Worm (Caenorhabditis elegans): ENCODE measurements around the gene nac-3.
A peak's percentile ranks its signal among the peaks of the same experiment; 100 is the strongest.

Gene nac-3

DNA sequence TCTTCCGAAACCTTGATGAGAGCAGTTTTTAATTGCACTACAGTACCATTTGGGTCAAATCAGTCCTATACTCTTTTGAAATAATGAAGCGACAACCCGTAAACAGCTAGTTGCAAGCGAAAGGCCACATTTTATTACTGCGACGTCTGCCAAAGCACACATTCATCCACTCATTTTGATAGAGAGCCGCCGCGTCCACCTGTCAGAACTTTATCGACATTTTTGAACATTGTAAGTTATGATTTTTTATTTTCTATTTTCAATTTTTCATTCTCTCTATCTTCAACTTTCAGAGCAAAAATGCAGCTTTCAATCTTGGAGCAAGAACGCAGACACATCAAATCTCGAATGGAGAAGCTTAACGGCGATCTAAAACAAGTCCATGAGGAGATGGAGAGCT lies 11.9 kb upstream of the nac-3 start, which contains the start of gene K08E5.6 (continued):
- no peak for TF ChIP-seq ceh-24 (tag; optimal IDR thresholded peaks at IDR 0.05)

DNA sequence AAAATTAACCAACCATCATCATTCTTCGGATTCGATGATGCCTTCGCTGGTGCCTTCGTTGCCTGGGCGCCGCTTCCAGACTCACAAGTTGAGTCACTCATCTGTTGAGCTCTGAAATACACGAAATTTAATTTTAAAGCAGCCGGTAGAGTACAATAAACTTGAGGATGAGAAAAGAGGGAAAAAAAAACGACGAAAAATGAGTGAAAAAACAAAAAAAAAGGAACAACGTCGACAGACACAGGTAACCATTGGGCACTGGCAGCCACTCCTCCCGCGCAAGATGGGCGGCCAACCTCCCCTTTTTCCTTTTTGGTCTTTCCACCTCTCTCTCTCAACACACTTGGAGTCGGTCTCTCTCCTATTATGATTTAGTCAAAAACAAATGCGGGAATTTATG lies 5.9 kb upstream of the nac-3 start, which contains the start of gene K08E5.1:
Gene K08E5.1, minus strand, starts transcription at position 101 of the 400 bp plus-strand sequence.
- TF ChIP-seq hlh-8 (tag; optimal IDR thresholded peaks at IDR 0.05), result no peak

DNA sequence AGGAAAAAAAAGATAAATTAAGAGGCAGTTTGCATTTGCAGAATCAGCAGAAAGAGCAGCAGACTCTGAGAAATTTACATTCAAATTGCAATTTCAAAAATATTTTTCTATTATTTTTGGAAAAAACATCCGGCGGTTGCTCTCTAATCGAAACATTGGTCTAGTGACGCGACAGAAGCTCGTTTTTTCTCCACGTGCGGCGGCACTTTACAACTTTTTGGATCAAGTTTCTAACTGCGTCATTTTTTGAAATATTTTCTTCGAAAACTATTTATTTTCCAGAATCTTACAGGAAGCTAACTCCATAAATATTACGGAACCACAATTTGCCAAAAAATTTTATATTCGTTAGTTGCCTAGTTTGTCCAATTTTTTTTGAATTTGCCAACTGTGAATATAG lies 2.7 kb upstream of the nac-3 start:
- no peak for TF ChIP-seq K09A11.1 (tag; optimal IDR thresholded peaks at IDR 0.05; ENCODE audit: insufficient read depth)
- TF ChIP-seq fkh-10 (GFP tag; optimal IDR thresholded peaks at IDR 0.05), result no peak
- TF ChIP-seq lim-6 (tag; optimal IDR thresholded peaks at IDR 0.05), result no peak
- TF ChIP-seq F13H6.1 (tag; optimal IDR thresholded peaks at IDR 0.05), result no peak
- TF ChIP-seq fkh-6 (tag; optimal IDR thresholded peaks at IDR 0.05), result no peak
- no peak for TF ChIP-seq ahr-1 (tag; optimal IDR thresholded peaks at IDR 0.05)
- TF ChIP-seq nhr-11 (tag; optimal IDR thresholded peaks at IDR 0.05), result no peak
- TF ChIP-seq ceh-18 (tag; optimal IDR thresholded peaks at IDR 0.05), result no peak
- TF ChIP-seq elt-4 (tag; optimal IDR thresholded peaks at IDR 0.05), result no peak
- no peak for TF ChIP-seq pax-1 (tag; optimal IDR thresholded peaks at IDR 0.05)
- TF ChIP-seq ceh-6 (GFP tag; optimal IDR thresholded peaks at IDR 0.05), result no peak
- no peak for TF ChIP-seq ceh-22 (tag; optimal IDR thresholded peaks at IDR 0.05)

DNA sequence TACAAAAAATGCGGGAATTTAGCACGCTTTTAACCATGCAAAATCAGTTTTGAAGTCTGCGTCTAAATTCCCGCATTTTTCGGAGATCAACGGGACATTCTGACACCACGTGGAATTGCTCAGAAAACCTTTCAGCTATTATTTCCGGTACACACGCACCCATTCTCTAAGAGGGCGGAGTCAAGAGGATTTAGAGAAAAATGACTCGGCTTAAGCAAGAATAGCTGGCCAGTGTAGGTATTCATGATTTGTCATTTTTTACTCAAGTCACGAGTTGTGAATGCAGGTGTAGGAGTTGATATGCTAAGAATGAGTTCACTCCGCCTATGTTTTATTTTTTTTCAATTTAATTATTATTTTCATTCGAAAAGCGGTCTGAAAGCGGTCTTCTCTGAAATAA lies 1.9 kb upstream of the nac-3 start:
- TF ChIP-seq ceh-9 (tag; optimal IDR thresholded peaks at IDR 0.05) (no peak), npax-4 (tag; optimal IDR thresholded peaks at IDR 0.05) (no peak), elt-2 (tag; optimal IDR thresholded peaks at IDR 0.05) (no peak), lin-11 (tag; optimal IDR thresholded peaks at IDR 0.05) (no peak), C08G9.2 (tag; optimal IDR thresholded peaks at IDR 0.05) (no peak), nhr-232 (tag; optimal IDR thresholded peaks at IDR 0.05) (no peak), ceh-6 (GFP tag; optimal IDR thresholded peaks at IDR 0.05) (no peak), hlh-30 (tag; optimal IDR thresholded peaks at IDR 0.05; ENCODE audit: insufficient read depth) (no peak)

DNA sequence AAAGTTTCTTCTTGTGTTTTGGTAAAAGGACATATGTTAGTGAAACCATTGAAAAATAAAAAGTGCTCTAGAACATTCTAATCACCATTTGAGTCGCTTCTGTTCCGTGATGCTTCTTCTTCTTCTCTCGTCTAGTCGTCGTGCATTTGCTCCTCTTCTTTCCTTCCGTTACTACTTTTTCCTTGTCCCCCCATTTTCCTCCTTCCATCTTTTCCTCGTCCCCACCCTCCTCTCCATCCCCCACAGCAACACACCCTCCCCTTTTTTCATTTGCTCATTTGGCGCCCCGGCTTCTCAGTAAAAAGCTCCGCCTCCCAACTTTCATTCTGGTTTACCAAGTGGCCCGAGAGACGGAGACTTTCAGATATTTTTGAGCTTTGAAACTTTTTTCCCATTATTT lies 876 bp upstream of the nac-3 start:
- no peak for TF ChIP-seq hlh-30 (tag; optimal IDR thresholded peaks at IDR 0.05; ENCODE audit: insufficient read depth)
- no peak for TF ChIP-seq nfya-1 (tag; optimal IDR thresholded peaks at IDR 0.05)
- TF ChIP-seq sdc-2 (tag; optimal IDR thresholded peaks at IDR 0.05), result no peak
- no peak for TF ChIP-seq elt-2 (tag; optimal IDR thresholded peaks at IDR 0.05)
- no peak for TF ChIP-seq ceh-48 (tag; optimal IDR thresholded peaks at IDR 0.05)
- no peak for TF ChIP-seq ceh-6 (GFP tag; optimal IDR thresholded peaks at IDR 0.05)
- no peak for TF ChIP-seq ceh-31 (tag; optimal IDR thresholded peaks at IDR 0.05)
- no peak for TF ChIP-seq ceh-45 (GFP tag; IDR thresholded peaks at IDR 0.05)
- TF ChIP-seq pat-9 (tag; optimal IDR thresholded peaks at IDR 0.05), result no peak
- TF ChIP-seq ama-1 (optimal IDR thresholded peaks at IDR 0.05), result no peak
- no peak for TF ChIP-seq zip-5 (tag; optimal IDR thresholded peaks at IDR 0.05)
- no peak for TF ChIP-seq ceh-30 (tag; optimal IDR thresholded peaks at IDR 0.05)
- TF ChIP-seq ceh-9 (tag; optimal IDR thresholded peaks at IDR 0.05), result no peak
- no peak for TF ChIP-seq ztf-16 (tag; optimal IDR thresholded peaks at IDR 0.05)
- no peak for TF ChIP-seq ceh-18 (tag; optimal IDR thresholded peaks at IDR 0.05)

DNA sequence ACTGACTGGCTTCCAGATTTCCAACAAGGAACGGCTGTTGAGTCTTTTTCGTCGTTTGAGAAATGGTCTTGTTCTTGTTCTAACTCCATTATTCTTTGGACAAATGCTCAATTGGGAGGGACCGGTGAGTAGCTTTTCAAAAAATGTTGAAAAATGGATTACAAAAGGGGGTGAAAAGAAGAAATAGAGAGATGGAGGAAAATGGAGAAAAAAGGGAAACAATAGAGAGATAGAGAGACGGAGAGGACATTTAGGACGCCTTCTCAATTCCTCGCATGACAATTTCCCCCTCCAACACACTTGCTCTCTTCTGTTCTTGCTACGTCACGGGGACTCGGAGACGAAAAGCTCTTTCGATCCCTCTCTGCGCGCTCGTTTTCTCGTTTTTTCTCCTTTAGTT lies 408 bp downstream of the nac-3 start:
- no peak for TF ChIP-seq elt-2 (tag; optimal IDR thresholded peaks at IDR 0.05)
- no peak for TF ChIP-seq F13H6.1 (tag; optimal IDR thresholded peaks at IDR 0.05)
- no peak for TF ChIP-seq ceh-48 (tag; optimal IDR thresholded peaks at IDR 0.05)
- no peak for TF ChIP-seq Y22D7AL.16 (tag; optimal IDR thresholded peaks at IDR 0.05)
- peak; percentile 89 for TF ChIP-seq unc-42 (tag; optimal IDR thresholded peaks at IDR 0.05)
- no peak for TF ChIP-seq dmd-4 (tag; optimal IDR thresholded peaks at IDR 0.05; ENCODE audit: borderline replicate concordance)
- no peak for TF ChIP-seq fkh-6 (tag; optimal IDR thresholded peaks at IDR 0.05)
- TF ChIP-seq lim-6 (tag; optimal IDR thresholded peaks at IDR 0.05), result no peak
- peak; percentile 18 for TF ChIP-seq ceh-18 (tag; optimal IDR thresholded peaks at IDR 0.05)
- TF ChIP-seq che-1 (tag; optimal IDR thresholded peaks at IDR 0.05), result no peak
- no peak for TF ChIP-seq unc-86 (tag; optimal IDR thresholded peaks at IDR 0.05)
- no peak for TF ChIP-seq hlh-8 (tag; optimal IDR thresholded peaks at IDR 0.05)
- no peak for TF ChIP-seq pha-2 (tag; optimal IDR thresholded peaks at IDR 0.05)
- TF ChIP-seq ceh-31 (tag; optimal IDR thresholded peaks at IDR 0.05), result peak; percentile 62
